Fruit fly (Drosophila melanogaster) whole organism, embryonic: ENCODE data around the gene Pfas.

Experiments
- Adf1 ChIP-seq: fragments of 200-800 bp; sonication (Bioruptor generic); IDR thresholded peaks from 2 replicates; pipeline ENCODE4 v1.3.6; 2022; ENCODE audit warnings: missing biosample characterization, missing genetic modification characterization
- Asciz ChIP-seq: fragments of 200-800 bp; sonication (Bioruptor generic); optimal IDR thresholded peaks from 2 replicates; lab custom pipeline; 2017; ENCODE audit warnings: missing biosample characterization, mild to moderate bottlenecking, missing genetic modification characterization, missing genetic modification reagents
- Bgb ChIP-seq: fragments of 200-800 bp; sonication (Bioruptor generic); IDR thresholded peaks from 2 replicates; pipeline ENCODE4 v1.3.6; 2022; ENCODE audit warnings: missing biosample characterization, missing genetic modification characterization; ENCODE audit not compliant: partially characterized antibody
- Blimp-1 ChIP-seq: fragments of 200-800 bp; sonication (Bioruptor generic); optimal IDR thresholded peaks from 3 replicates; lab custom pipeline; 2018; ENCODE audit warnings: missing biosample characterization, missing genetic modification characterization, mild to moderate bottlenecking, moderate library complexity, missing genetic modification reagents
- Bteb2 ChIP-seq: fragments of 200-800 bp; sonication (Bioruptor generic); optimal IDR thresholded peaks from 2 replicates; lab custom pipeline; 2016; ENCODE audit warnings: missing biosample characterization, missing genetic modification characterization
- CG10366 ChIP-seq: fragments of 200-800 bp; sonication (Bioruptor generic); IDR thresholded peaks from 2 replicates; pipeline ENCODE4 v1.3.6; 2022; ENCODE audit warnings: missing biosample characterization, missing genetic modification characterization
- CG10543 ChIP-seq: fragments of 200-800 bp; sonication (Bioruptor generic); optimal IDR thresholded peaks from 3 replicates; lab custom pipeline; 2017; ENCODE audit warnings: missing biosample characterization, mild to moderate bottlenecking, missing genetic modification characterization, moderate library complexity
- CG10654 ChIP-seq: fragments of 200-800 bp; sonication (Bioruptor generic); optimal IDR thresholded peaks from 2 replicates; lab custom pipeline; 2016; ENCODE audit warnings: missing biosample characterization, missing genetic modification characterization
- CG11247 ChIP-seq: fragments of 200-800 bp; sonication (Bioruptor generic); IDR thresholded peaks from 2 replicates; pipeline ENCODE4 v1.3.6; 2022; ENCODE audit warnings: missing biosample characterization, missing genetic modification characterization
- CG12659 ChIP-seq: fragments of 200-800 bp; sonication (Bioruptor generic); optimal IDR thresholded peaks from 3 replicates; lab custom pipeline; 2017; ENCODE audit warnings: mild to moderate bottlenecking, missing biosample characterization, missing genetic modification reagents, missing genetic modification characterization
- CG12942 ChIP-seq: fragments of 200-800 bp; sonication (Bioruptor generic); optimal IDR thresholded peaks from 3 replicates; lab custom pipeline; 2016; ENCODE audit warnings: missing biosample characterization, missing genetic modification characterization
- CG13624 ChIP-seq: fragments of 200-800 bp; sonication (Bioruptor generic); optimal IDR thresholded peaks from 2 replicates; lab custom pipeline; 2016; ENCODE audit warnings: missing biosample characterization, missing genetic modification characterization
- CG13894 ChIP-seq: fragments of 200-800 bp; sonication (Bioruptor generic); optimal IDR thresholded peaks from 3 replicates; lab custom pipeline; 2018; ENCODE audit warnings: missing biosample characterization, mild to moderate bottlenecking, missing genetic modification characterization, moderate library complexity
- CG14965 ChIP-seq: fragments of 200-800 bp; sonication (Bioruptor generic); optimal IDR thresholded peaks from 2 replicates; lab custom pipeline; 2016; ENCODE audit warnings: missing biosample characterization, missing genetic modification characterization, borderline replicate concordance
- CG1529 ChIP-seq: fragments of 200-800 bp; sonication (Bioruptor generic); optimal IDR thresholded peaks from 3 replicates; lab custom pipeline; 2018; ENCODE audit warnings: missing biosample characterization, missing genetic modification characterization
- CG17361 ChIP-seq: fragments of 200-800 bp; sonication (Bioruptor generic); IDR thresholded peaks from 3 replicates; pipeline ENCODE4 v1.3.6; 2022; ENCODE audit warnings: missing biosample characterization, missing genetic modification characterization
- CG17612 ChIP-seq: fragments of 200-800 bp; sonication (Bioruptor generic); IDR thresholded peaks from 2 replicates; pipeline ENCODE4 v1.3.6; 2022; ENCODE audit warnings: missing biosample characterization, missing genetic modification characterization
- CG32767 ChIP-seq: fragments of 200-800 bp; sonication (Bioruptor generic); IDR thresholded peaks from 2 replicates; pipeline ENCODE4 v1.3.6; 2022; ENCODE audit warnings: missing biosample characterization, missing genetic modification characterization
- CG4282 ChIP-seq: fragments of 200-800 bp; sonication (Bioruptor generic); optimal IDR thresholded peaks from 2 replicates; lab custom pipeline; 2016; ENCODE audit warnings: missing biosample characterization, missing genetic modification characterization
- CG7745 ChIP-seq: fragments of 200-800 bp; sonication (Bioruptor generic); optimal IDR thresholded peaks from 2 replicates; lab custom pipeline; 2018; ENCODE audit warnings: missing biosample characterization, mild to moderate bottlenecking, missing genetic modification characterization, moderate library complexity
- CG7928 ChIP-seq: fragments of 200-800 bp; sonication (Bioruptor generic); optimal IDR thresholded peaks from 2 replicates; lab custom pipeline; 2017; ENCODE audit warnings: missing biosample characterization, mild to moderate bottlenecking, missing genetic modification characterization
- CG7987 ChIP-seq: fragments of 200-800 bp; sonication (Bioruptor generic); optimal IDR thresholded peaks from 2 replicates; lab custom pipeline; 2018; ENCODE audit warnings: missing biosample characterization, mild to moderate bottlenecking, missing genetic modification characterization, moderate library complexity
- CG8765 ChIP-seq: fragments of 200-800 bp; sonication (Bioruptor generic); IDR thresholded peaks from 2 replicates; pipeline ENCODE4 v1.3.6; 2022; ENCODE audit warnings: missing biosample characterization, missing genetic modification characterization
- CG9437 ChIP-seq: fragments of 200-800 bp; sonication (Bioruptor generic); optimal IDR thresholded peaks from 2 replicates; lab custom pipeline; 2018; ENCODE audit warnings: missing biosample characterization, mild to moderate bottlenecking, missing genetic modification characterization
- CG9797 ChIP-seq: fragments of 200-800 bp; sonication (Bioruptor generic); optimal IDR thresholded peaks from 3 replicates; lab custom pipeline; 2018; ENCODE audit warnings: missing biosample characterization, mild to moderate bottlenecking, missing genetic modification characterization
- CG9876 ChIP-seq: fragments of 200-800 bp; sonication (Bioruptor generic); optimal IDR thresholded peaks from 2 replicates; lab custom pipeline; 2016; ENCODE audit warnings: missing biosample characterization, missing genetic modification characterization
- CoRest ChIP-seq: fragments of 200-800 bp; sonication (Bioruptor generic); optimal IDR thresholded peaks from 3 replicates; lab custom pipeline; 2018; ENCODE audit warnings: missing biosample characterization, mild to moderate bottlenecking, missing genetic modification characterization, moderate library complexity
- Dek ChIP-seq: fragments of 200-800 bp; sonication (Bioruptor generic); optimal IDR thresholded peaks from 3 replicates; lab custom pipeline; 2019; ENCODE audit warnings: missing biosample characterization, mild to moderate bottlenecking, missing genetic modification characterization, moderate library complexity
- Doc2 ChIP-seq: fragments of 200-800 bp; sonication (Bioruptor generic); IDR thresholded peaks from 2 replicates; pipeline ENCODE4 v1.3.6; 2022; ENCODE audit warnings: missing biosample characterization, missing genetic modification characterization
- Med ChIP-seq: fragments of 200-800 bp; sonication (Bioruptor generic); peaks from one replicate; lab custom pipeline; 2016; ENCODE audit warnings: missing biosample characterization, missing genetic modification characterization, mild to moderate bottlenecking, inconsistent platforms, moderate library complexity
- Myb ChIP-seq: fragments of 200-800 bp; sonication (Bioruptor generic); optimal IDR thresholded peaks from 2 replicates; lab custom pipeline; 2016; ENCODE audit warnings: missing biosample characterization, missing genetic modification characterization
- Taf1 ChIP-seq: fragments of 200-800 bp; sonication (Bioruptor generic); IDR thresholded peaks from 2 replicates; pipeline ENCODE4 v1.3.6; 2022; ENCODE audit warnings: missing biosample characterization, missing genetic modification characterization
- al ChIP-seq: fragments of 200-800 bp; sonication (Bioruptor generic); IDR thresholded peaks from 2 replicates; pipeline ENCODE4 v1.3.6; 2022; ENCODE audit warnings: missing biosample characterization, missing genetic modification characterization
- ara ChIP-seq: fragments of 200-800 bp; sonication (Bioruptor generic); IDR thresholded peaks from 2 replicates; pipeline ENCODE4 v1.3.6; 2022; ENCODE audit warnings: missing biosample characterization, missing genetic modification characterization
- dimm ChIP-seq: fragments of 200-800 bp; sonication (Bioruptor generic); IDR thresholded peaks from 2 replicates; pipeline ENCODE4 v1.3.6; 2022; ENCODE audit warnings: missing biosample characterization, missing genetic modification characterization
- ham ChIP-seq: fragments of 200-800 bp; sonication (Bioruptor generic); IDR thresholded peaks from 2 replicates; pipeline ENCODE4 v1.3.6; 2022; ENCODE audit warnings: missing biosample characterization, missing genetic modification characterization
- inv ChIP-seq: fragments of 200-800 bp; sonication (Bioruptor generic); IDR thresholded peaks from 2 replicates; pipeline ENCODE4 v1.3.6; 2022; ENCODE audit warnings: missing biosample characterization, missing genetic modification characterization; ENCODE audit not compliant: partially characterized antibody
- mam ChIP-seq: fragments of 200-800 bp; sonication (Bioruptor generic); optimal IDR thresholded peaks from 3 replicates; lab custom pipeline; 2016; ENCODE audit warnings: missing biosample characterization, missing genetic modification characterization
- nom ChIP-seq: fragments of 200-800 bp; sonication (Bioruptor generic); optimal IDR thresholded peaks from 2 replicates; lab custom pipeline; 2017; ENCODE audit warnings: missing biosample characterization, missing genetic modification characterization, mild to moderate bottlenecking, moderate library complexity, missing genetic modification reagents
- onecut ChIP-seq: fragments of 200-800 bp; sonication (Bioruptor generic); IDR thresholded peaks from 2 replicates; pipeline ENCODE4 v1.3.6; 2022; ENCODE audit warnings: missing biosample characterization, missing genetic modification characterization
- pfk ChIP-seq: fragments of 200-800 bp; sonication (Bioruptor generic); optimal IDR thresholded peaks from 2 replicates; lab custom pipeline; 2018; ENCODE audit warnings: missing biosample characterization, mild to moderate bottlenecking, missing genetic modification characterization, moderate library complexity
- repo ChIP-seq: fragments of 200-800 bp; sonication (Bioruptor generic); optimal IDR thresholded peaks from 2 replicates; lab custom pipeline; 2016; ENCODE audit warnings: missing biosample characterization, missing genetic modification characterization
- schlank ChIP-seq: fragments of 200-800 bp; sonication (Bioruptor generic); optimal IDR thresholded peaks from 2 replicates; lab custom pipeline; 2018; ENCODE audit warnings: missing biosample characterization, mild to moderate bottlenecking, missing genetic modification characterization
- sima ChIP-seq: fragments of 200-800 bp; sonication (Bioruptor generic); optimal IDR thresholded peaks from 2 replicates; lab custom pipeline; 2016; ENCODE audit warnings: missing biosample characterization, missing genetic modification characterization
- slbo ChIP-seq: fragments of 200-800 bp; sonication (Bioruptor generic); IDR thresholded peaks from 2 replicates; pipeline ENCODE4 v1.3.6; 2022; ENCODE audit warnings: missing biosample characterization, missing genetic modification characterization
- tin ChIP-seq: fragments of 200-800 bp; sonication (Bioruptor generic); optimal IDR thresholded peaks from 3 replicates; lab custom pipeline; 2016; ENCODE audit warnings: missing biosample characterization, missing genetic modification characterization
- ttk ChIP-seq: fragments of 200-800 bp; sonication (Bioruptor generic); IDR thresholded peaks from 2 replicates; pipeline ENCODE4 v2.1.2; 2022; ENCODE audit warnings: missing biosample characterization, missing genetic modification characterization
- wek ChIP-seq: fragments of 200-800 bp; sonication (Bioruptor generic); optimal IDR thresholded peaks from 3 replicates; lab custom pipeline; 2018; ENCODE audit warnings: missing biosample characterization, mild to moderate bottlenecking, missing genetic modification characterization, moderate library complexity
- wor ChIP-seq: fragments of 200-800 bp; sonication (Bioruptor generic); IDR thresholded peaks from 2 replicates; pipeline ENCODE4 v1.3.6; 2022; ENCODE audit warnings: missing biosample characterization, missing genetic modification characterization

Pfas gene

dm6 chr2L:6062382-6063082 is 16.7 kb upstream of the Pfas start, which contains the start of the genes ND-51 and CG13994 (continued):
- TF ChIP-seq CG8765 (GFP tag; lab: Robert Waterston, UW) (peak; percentile 69), CG14965 (GFP tag; lab: Kevin White, UChicago) (no peak), ham (GFP tag; lab: Robert Waterston, UW) (no peak), schlank (tag; lab: Kevin White, UChicago) (peak; percentile 52), CG9876 (GFP tag; lab: Kevin White, UChicago) (peak; percentile 36), Doc2 (GFP tag; lab: Robert Waterston, UW) (no peak), CG12659 (GFP tag; lab: Kevin White, UChicago) (peak; percentile 93), CG17612 (GFP tag; lab: Robert Waterston, UW) (0 out of 2 replicates have a peak, but pooled peaks have one; percentile 33), nom (GFP tag; lab: Kevin White, UChicago) (peak; percentile 57), Myb (GFP tag; lab: Kevin White, UChicago) (peak; percentile 68), CG10654 (GFP tag; lab: Kevin White, UChicago) (peak; percentile 86), mam (GFP tag; lab: Kevin White, UChicago) (peak; percentile 93), Bteb2 (GFP tag; lab: Kevin White, UChicago) (peak; percentile 89), CG11247 (GFP tag; lab: Robert Waterston, UW) (peak; percentile 66), CG32767 (peak; percentile 59; the same call in 1 of the 2 replicates), CoRest (peak; percentile 90), ttk (GFP tag; lab: Robert Waterston, UW) (peak; percentile 78), Bgb (no peak; the same call in 1 of the 2 replicates), Asciz (GFP tag; lab: Kevin White, UChicago) (peak; percentile 55), Taf1 (GFP tag; lab: Robert Waterston, UW) (peak; percentile 57; the same call in 1 of the 2 replicates), ara (GFP tag; lab: Robert Waterston, UW) (peak; percentile 74), Med (peak; percentile 98), al (GFP tag; lab: Robert Waterston, UW) (peak; percentile 66), CG13894 (tag; lab: Kevin White, UChicago) (peak; percentile 78), CG9797 (GFP tag; lab: Kevin White, UChicago) (peak; percentile 83), inv (GFP tag; lab: Robert Waterston, UW) (no peak), onecut (GFP tag; lab: Robert Waterston, UW) (peak; percentile 41; the same call in 1 of the 2 replicates), CG10543 (GFP tag; lab: Kevin White, UChicago) (peak; percentile 88), CG4282 (GFP tag; lab: Kevin White, UChicago) (peak; percentile 40), dimm (GFP tag; lab: Robert Waterston, UW) (peak; percentile 55; the same call in 1 of the 2 replicates), repo (GFP tag; lab: Kevin White, UChicago) (peak; percentile 78), tin (GFP tag; lab: Kevin White, UChicago) (peak; percentile 85), pfk (GFP tag; lab: Kevin White, UChicago) (peak; percentile 52), CG1529 (GFP tag; lab: Kevin White, UChicago) (peak; percentile 48), CG9437 (GFP tag; lab: Kevin White, UChicago) (peak; percentile 55), CG7987 (GFP tag; lab: Kevin White, UChicago) (peak; percentile 20), CG7928 (no peak), Blimp-1 (peak; percentile 74), CG10366 (GFP tag; lab: Robert Waterston, UW) (peak; percentile 77), CG17361 (GFP tag; lab: Robert Waterston, UW) (peak; percentile 82; the same call in 2 of the 3 replicates), CG13624 (peak; percentile 86), wor (GFP tag; lab: Robert Waterston, UW) (peak; percentile 29; the same call in 1 of the 2 replicates), CG7745 (tag; lab: Kevin White, UChicago) (peak; percentile 74), sima (GFP tag; lab: Kevin White, UChicago) (peak; percentile 18), CG12942 (peak; percentile 76), wek (GFP tag; lab: Kevin White, UChicago) (peak; percentile 95), Adf1 (peak; percentile 56; the same call in 1 of the 2 replicates), Dek (tag; lab: Kevin White, UChicago) (peak; percentile 71), slbo (peak; percentile 89)
